Worm (Caenorhabditis elegans) whole organism, late embryonic: Measurements from ENCODE around the gene aass-1.

Experiments used
- C38D4.7 ChIP-seq: fragments of 200-800 bp; sonication (Bioruptor generic); optimal IDR thresholded peaks from 2 replicates; lab custom pipeline; 2018; ENCODE audit warnings: mild to moderate bottlenecking, missing genetic modification characterization, moderate library complexity, missing compliant biosample characterization
- F13H6.1 ChIP-seq: sonication (generic microtip); optimal IDR thresholded peaks from 2 replicates; lab custom pipeline; 2016; ENCODE audit warnings: missing genetic modification characterization, missing compliant biosample characterization
- K02D7.2 ChIP-seq: sonication (generic microtip); optimal IDR thresholded peaks from 2 replicates; lab custom pipeline; 2017; ENCODE audit warnings: mild to moderate bottlenecking, missing genetic modification characterization, missing compliant biosample characterization
- T23F11.4 ChIP-seq: fragments of 200-800 bp; sonication (Bioruptor generic); optimal IDR thresholded peaks from 2 replicates; lab custom pipeline; 2018; ENCODE audit warnings: mild to moderate bottlenecking, missing genetic modification characterization, missing compliant biosample characterization
- Y22D7AL.16 ChIP-seq: sonication (generic microtip); optimal IDR thresholded peaks from 2 replicates; lab custom pipeline; 2016; ENCODE audit warnings: missing genetic modification characterization, missing compliant biosample characterization
- ama-1 ChIP-seq: fragments of 150-350 bp; optimal IDR thresholded peaks from 2 replicates; lab custom pipeline; 2014
- ceh-18 ChIP-seq: sonication (generic microtip); optimal IDR thresholded peaks from 2 replicates; lab custom pipeline; 2016; ENCODE audit warnings: missing genetic modification characterization, missing compliant biosample characterization
- ceh-45 ChIP-seq: fragments of 200-800 bp; sonication (Bioruptor generic); IDR thresholded peaks from 2 replicates; pipeline ENCODE4 v1.3.6; 2022; ENCODE audit warnings: missing genetic modification reagents, missing genetic modification characterization, missing compliant biosample characterization
- ceh-6 ChIP-seq: fragments of 200-800 bp; sonication (Bioruptor generic); optimal IDR thresholded peaks from 2 replicates; lab custom pipeline; 2018; ENCODE audit warnings: mild to moderate bottlenecking, missing genetic modification characterization, missing compliant biosample characterization
- ceh-9 ChIP-seq: sonication (generic microtip); optimal IDR thresholded peaks from 2 replicates; lab custom pipeline; 2016; ENCODE audit warnings: mild to moderate bottlenecking, missing genetic modification characterization, inconsistent platforms, missing compliant biosample characterization
- che-1 ChIP-seq: sonication (generic microtip); optimal IDR thresholded peaks from 2 replicates; lab custom pipeline; 2016; ENCODE audit warnings: mild to moderate bottlenecking, missing genetic modification characterization, missing compliant biosample characterization
- dmd-4 ChIP-seq: sonication (generic microtip); optimal IDR thresholded peaks from 2 replicates; lab custom pipeline; 2016; ENCODE audit warnings: borderline replicate concordance, missing genetic modification characterization, missing compliant biosample characterization
- dve-1 ChIP-seq: sonication (generic microtip); optimal IDR thresholded peaks from 2 replicates; lab custom pipeline; 2017; ENCODE audit warnings: antibody characterized with exemption, mild to moderate bottlenecking, missing genetic modification characterization, missing compliant biosample characterization
- ets-4 ChIP-seq: sonication (generic microtip); optimal IDR thresholded peaks from 2 replicates; lab custom pipeline; 2016; ENCODE audit warnings: missing genetic modification characterization, missing compliant biosample characterization
- fax-1 ChIP-seq: sonication (generic microtip); optimal IDR thresholded peaks from 2 replicates; lab custom pipeline; 2016; ENCODE audit warnings: missing genotype, missing genetic modification characterization, missing compliant biosample characterization
- fkh-10 ChIP-seq: fragments of 150-350 bp; optimal IDR thresholded peaks from 2 replicates; lab custom pipeline; 2014; ENCODE audit warnings: missing biosample characterization, missing genetic modification reagents, missing genetic modification characterization
- fkh-6 ChIP-seq: sonication (generic microtip); optimal IDR thresholded peaks from 2 replicates; lab custom pipeline; 2016; ENCODE audit warnings: missing genetic modification characterization, missing compliant biosample characterization
- hlh-30 ChIP-seq: sonication (generic microtip); optimal IDR thresholded peaks from 2 replicates; lab custom pipeline; 2017; ENCODE audit warnings: antibody characterized with exemption, missing genetic modification characterization, missing compliant biosample characterization; ENCODE audit not compliant: insufficient read depth
- hlh-6 ChIP-seq: sonication (generic microtip); optimal IDR thresholded peaks from 2 replicates; lab custom pipeline; 2016; ENCODE audit warnings: missing genotype, missing genetic modification characterization, missing compliant biosample characterization
- hlh-8 ChIP-seq: sonication (generic microtip); optimal IDR thresholded peaks from 2 replicates; lab custom pipeline; 2016; ENCODE audit warnings: missing genotype, missing genetic modification characterization, missing compliant biosample characterization
- lim-6 ChIP-seq: sonication (generic microtip); optimal IDR thresholded peaks from 2 replicates; lab custom pipeline; 2016; ENCODE audit warnings: missing genetic modification characterization, missing compliant biosample characterization
- lin-11 ChIP-seq: fragments of 200-800 bp; sonication (Bioruptor generic); optimal IDR thresholded peaks from 2 replicates; lab custom pipeline; 2018; ENCODE audit warnings: mild to moderate bottlenecking, missing genetic modification characterization, missing compliant biosample characterization
- madf-2 ChIP-seq: sonication (generic microtip); optimal IDR thresholded peaks from 2 replicates; lab custom pipeline; 2017; ENCODE audit warnings: missing genetic modification characterization, missing compliant biosample characterization
- mec-3 ChIP-seq: sonication (generic microtip); optimal IDR thresholded peaks from 2 replicates; lab custom pipeline; 2016; ENCODE audit warnings: borderline replicate concordance, missing genetic modification characterization, missing compliant biosample characterization
- nfya-1 ChIP-seq: sonication (generic microtip); optimal IDR thresholded peaks from 2 replicates; lab custom pipeline; 2017; ENCODE audit warnings: missing genetic modification characterization, mild to moderate bottlenecking, missing compliant biosample characterization, antibody characterized with exemption, moderate library complexity
- odd-2 ChIP-seq: sonication (generic microtip); optimal IDR thresholded peaks from 2 replicates; lab custom pipeline; 2017; ENCODE audit warnings: antibody characterized with exemption, mild to moderate bottlenecking, missing genetic modification characterization, missing compliant biosample characterization
- pag-3 ChIP-seq: sonication (generic microtip); optimal IDR thresholded peaks from 2 replicates; lab custom pipeline; 2016; ENCODE audit warnings: missing compliant biosample characterization, missing genetic modification characterization, borderline replicate concordance
- pat-9 ChIP-seq: fragments of 200-800 bp; sonication (Bioruptor generic); optimal IDR thresholded peaks from 2 replicates; lab custom pipeline; 2018; ENCODE audit warnings: mild to moderate bottlenecking, missing genetic modification characterization, moderate library complexity, missing compliant biosample characterization
- pha-2 ChIP-seq: sonication (generic microtip); optimal IDR thresholded peaks from 2 replicates; lab custom pipeline; 2017; ENCODE audit warnings: mild to moderate bottlenecking, missing genetic modification characterization, missing compliant biosample characterization
- pha-4 ChIP-seq: fragments of 150-350 bp; optimal IDR thresholded peaks from 2 replicates; lab custom pipeline; 2018; ENCODE audit warnings: missing biosample characterization, missing genetic modification reagents, missing genetic modification characterization
- pqm-1 ChIP-seq: sonication (generic microtip); optimal IDR thresholded peaks from 2 replicates; lab custom pipeline; 2016; ENCODE audit warnings: missing genetic modification characterization, missing compliant biosample characterization
- pros-1 ChIP-seq: fragments of 150-350 bp; optimal IDR thresholded peaks from 2 replicates; lab custom pipeline; 2014; ENCODE audit warnings: missing biosample characterization, missing genetic modification reagents, missing genetic modification characterization
- rnt-1 ChIP-seq: sonication (generic microtip); optimal IDR thresholded peaks from 2 replicates; lab custom pipeline; 2016; ENCODE audit warnings: missing genetic modification characterization, missing compliant biosample characterization
- sox-2 ChIP-seq: fragments of 200-800 bp; sonication (Bioruptor generic); IDR thresholded peaks from 2 replicates; pipeline ENCODE4 v1.3.6; 2022; ENCODE audit warnings: missing genetic modification reagents, missing genetic modification characterization, missing compliant biosample characterization
- sox-4 ChIP-seq: sonication (generic microtip); optimal IDR thresholded peaks from 2 replicates; lab custom pipeline; 2017; ENCODE audit warnings: mild to moderate bottlenecking, missing genetic modification characterization, inconsistent platforms, missing compliant biosample characterization
- syd-9 ChIP-seq: sonication (generic microtip); optimal IDR thresholded peaks from 2 replicates; lab custom pipeline; 2016; ENCODE audit warnings: mild to moderate bottlenecking, missing genetic modification characterization, moderate library complexity, missing compliant biosample characterization
- tbx-2 ChIP-seq: sonication (generic microtip); optimal IDR thresholded peaks from 2 replicates; lab custom pipeline; 2016; ENCODE audit warnings: missing genetic modification characterization, missing compliant biosample characterization
- unc-42 ChIP-seq: sonication (generic microtip); optimal IDR thresholded peaks from 2 replicates; lab custom pipeline; 2016; ENCODE audit warnings: missing genotype, missing genetic modification characterization, missing compliant biosample characterization
- unc-86 ChIP-seq: sonication (generic microtip); optimal IDR thresholded peaks from 2 replicates; lab custom pipeline; 2016; ENCODE audit warnings: missing genetic modification characterization, missing compliant biosample characterization

aass-1 gene

DNA sequence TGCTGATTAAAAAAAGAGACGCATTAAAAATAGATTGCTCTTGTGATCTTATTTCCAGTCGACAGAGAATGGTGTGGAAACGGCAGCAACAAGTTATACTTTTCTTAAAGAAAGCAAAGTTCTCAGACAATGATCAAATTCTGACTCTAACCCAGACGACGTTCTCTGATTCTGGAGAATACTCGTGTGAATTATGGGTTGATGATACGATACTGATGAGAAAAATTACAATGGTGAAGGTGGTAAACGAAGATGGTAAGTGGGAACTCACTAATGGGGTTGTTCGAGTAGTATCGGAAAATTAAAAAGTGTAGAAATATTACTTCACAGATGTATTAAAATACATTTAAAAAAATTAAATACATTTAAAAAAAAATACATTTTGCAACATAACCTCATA, 33.3 kb downstream of the aass-1 start:
- TF ChIP-seq unc-42 (no peak), nfya-1 (tag; lab: Kevin White, UChicago) (no peak), K02D7.2 (tag; lab: Kevin White, UChicago) (no peak), mec-3 (no peak), Y22D7AL.16 (tag; lab: Kevin White, UChicago) (no peak), fkh-10 (GFP tag; lab: Kevin White, UChicago) (no peak), ceh-9 (tag; lab: Kevin White, UChicago) (no peak)

- TF ChIP-seq madf-2 (tag; lab: Kevin White, UChicago) (no peak), sox-4 (no peak), hlh-6 (tag; lab: Kevin White, UChicago) (no peak), dmd-4 (tag; lab: Kevin White, UChicago) (no peak), ceh-18 (tag; lab: Kevin White, UChicago) (no peak), lin-11 (tag; lab: Kevin White, UChicago) (no peak), C38D4.7 (GFP tag; lab: Kevin White, UChicago) (no peak), ama-1 (no peak), dve-1 (tag; lab: Kevin White, UChicago) (no peak), pha-2 (tag; lab: Kevin White, UChicago) (no peak), nfya-1 (tag; lab: Kevin White, UChicago) (no peak), lim-6 (tag; lab: Kevin White, UChicago) (no peak), che-1 (tag; lab: Kevin White, UChicago) (no peak)
- TF ChIP-seq, all 69 proteins: peak for 0
Observed at ce11 chrIV:282008-282407, 37.1 kb downstream of the aass-1 start.

DNA sequence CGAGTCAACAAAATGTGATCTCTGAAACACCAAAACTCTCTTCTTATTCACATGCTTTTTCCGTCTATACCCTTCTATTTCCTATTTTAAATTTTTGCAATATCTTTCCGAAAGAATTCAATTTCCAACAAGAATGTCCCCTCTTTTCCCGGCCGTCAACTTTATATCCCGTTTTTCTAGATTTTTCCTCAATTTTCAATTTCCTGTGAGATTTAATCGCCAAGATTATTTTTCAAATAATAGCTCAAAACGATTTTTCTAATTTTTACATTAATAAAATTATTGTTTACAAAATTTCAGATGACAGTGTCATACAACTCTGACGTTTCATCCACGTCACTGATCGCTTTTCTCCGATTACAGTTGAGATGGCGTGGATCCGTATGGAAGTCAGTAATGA, 38.4 kb downstream of the aass-1 start, which contains the start of gene best-19:
best-19 (plus strand) TSS at position 301 of the 400 bp plus-strand sequence.
- TF ChIP-seq hlh-6 (tag; lab: Kevin White, UChicago) = no peak
- peak; percentile 52 for TF ChIP-seq unc-42

DNA sequence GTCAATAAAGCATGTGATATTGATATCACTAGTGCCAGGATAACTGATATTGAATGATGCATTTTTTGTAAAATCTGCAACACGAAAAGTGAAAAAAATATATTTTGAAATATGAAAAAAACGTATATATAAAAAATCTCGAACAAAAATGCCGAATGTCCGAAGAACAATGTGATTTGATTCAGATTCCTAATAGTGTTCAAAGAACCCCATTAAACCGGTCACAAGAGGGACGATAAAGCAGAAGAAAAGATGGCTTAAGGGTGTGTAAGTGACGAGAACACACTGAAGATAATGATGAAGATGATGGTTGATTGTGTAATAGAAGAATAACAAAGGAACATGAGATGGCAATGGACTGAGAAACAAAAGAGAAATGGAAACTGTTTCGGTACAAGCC, 43.1 kb downstream of the aass-1 start, which contains the start of gene T21D12.14:
T21D12.14 (minus strand) TSS at position 101 of the 400 bp plus-strand sequence.
- TF ChIP-seq rnt-1 (tag; lab: Kevin White, UChicago) (no peak), ets-4 (tag; lab: Kevin White, UChicago) (no peak), tbx-2 (tag; lab: Kevin White, UChicago) (no peak), ceh-18 (tag; lab: Kevin White, UChicago) (no peak), fax-1 (tag; lab: Kevin White, UChicago) (no peak), T23F11.4 (GFP tag; lab: Kevin White, UChicago) (no peak), hlh-8 (tag; lab: Kevin White, UChicago) (no peak), hlh-30 (tag; lab: Kevin White, UChicago) (no peak), pag-3 (tag; lab: Kevin White, UChicago) (no peak), syd-9 (no peak), ceh-45 (no peak)

DNA sequence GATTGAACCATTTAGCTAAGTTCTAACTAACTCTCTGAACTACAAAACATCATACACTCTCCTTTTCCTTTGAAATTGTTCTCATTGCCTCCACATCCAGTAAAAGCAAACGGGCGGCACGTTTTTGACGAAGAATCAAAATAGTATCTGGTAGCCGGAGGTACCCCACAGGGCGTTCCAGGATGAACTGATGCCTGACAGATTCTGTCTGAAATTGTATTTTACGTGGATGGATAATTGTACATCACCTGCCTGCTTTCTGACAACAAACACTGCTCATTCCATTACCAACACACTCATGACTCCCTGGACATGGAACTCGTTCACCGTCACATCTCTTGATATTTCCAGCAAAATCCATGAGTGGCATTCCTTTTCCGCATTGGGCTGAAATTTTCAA, 45.4 kb downstream of the aass-1 start:
- TF ChIP-seq pros-1 (tag; lab: Kevin White, UChicago) (no peak), sox-2 (GFP tag; lab: Robert Waterston, UW) (no peak), hlh-8 (tag; lab: Kevin White, UChicago) (no peak), K02D7.2 (tag; lab: Kevin White, UChicago) (no peak), ama-1 (no peak), mec-3 (no peak), ceh-6 (GFP tag; lab: Kevin White, UChicago) (no peak), unc-86 (no peak), hlh-6 (tag; lab: Kevin White, UChicago) (no peak), Y22D7AL.16 (tag; lab: Kevin White, UChicago) (no peak), pqm-1 (tag; lab: Kevin White, UChicago) (no peak), ceh-9 (tag; lab: Kevin White, UChicago) (no peak), syd-9 (no peak), odd-2 (tag; lab: Kevin White, UChicago) (no peak), fkh-6 (tag; lab: Kevin White, UChicago) (no peak), pha-4 (tag; lab: Kevin White, UChicago) (no peak), F13H6.1 (no peak), pat-9 (tag; lab: Kevin White, UChicago) (no peak), tbx-2 (tag; lab: Kevin White, UChicago) (no peak), ceh-18 (tag; lab: Kevin White, UChicago) (no peak)
